Worm (Caenorhabditis elegans): Measurements from ENCODE around the gene T19C3.4.

Gene T19C3.4

ce11 chrIII:623754-624153 lies 3.7 kb upstream of the T19C3.4 start (continued):
- TF ChIP-seq lin-40 (tag; optimal IDR thresholded peaks at IDR 0.05) (peak; percentile 84), ceh-91 (GFP tag; IDR thresholded peaks at IDR 0.05) (no peak), dpff-1 (tag; optimal IDR thresholded peaks at IDR 0.05) (no peak), Y95B8A.8 (GFP tag; IDR thresholded peaks at IDR 0.05) (0 out of 2 replicates have a peak, but pooled peaks have one; percentile 12), madf-10 (tag; optimal IDR thresholded peaks at IDR 0.05) (peak; percentile 88), ztf-26 (tag; optimal IDR thresholded peaks at IDR 0.05) (no peak), F37B4.10 (GFP tag; IDR thresholded peaks at IDR 0.05) (no peak), hrde-1 (tag; optimal IDR thresholded peaks at IDR 0.05; ENCODE audit: borderline replicate concordance) (no peak), madf-8 (GFP tag; conservative IDR thresholded peaks at IDR 0.05) (no peak), hlh-12 (tag; optimal IDR thresholded peaks at IDR 0.05) (no peak), ekl-4 (GFP tag; IDR thresholded peaks at IDR 0.05) (peak; percentile 60), F57C9.4 (tag; optimal IDR thresholded peaks at IDR 0.05) (no peak), ceh-27 (GFP tag; optimal IDR thresholded peaks at IDR 0.05) (peak; percentile 92), attf-6 (GFP tag; IDR thresholded peaks at IDR 0.05) (no peak), atf-7 (tag; optimal IDR thresholded peaks at IDR 0.05) (peak; percentile 62), B0336.3 (GFP tag; IDR thresholded peaks at IDR 0.05) (peak; percentile 80), snpc-1.1 (tag; optimal IDR thresholded peaks at IDR 0.05; ENCODE audit: insufficient read depth) (no peak), F10E7.11 (tag; optimal IDR thresholded peaks at IDR 0.05) (no peak), Y53F4B.3 (GFP tag; IDR thresholded peaks at IDR 0.05) (no peak), nhr-120 (GFP tag; IDR thresholded peaks at IDR 0.05) (no peak), die-1 (tag; optimal IDR thresholded peaks at IDR 0.05) (no peak), dpl-1 (GFP tag; optimal IDR thresholded peaks at IDR 0.05) (no peak), let-526 (GFP tag; IDR thresholded peaks at IDR 0.05) (no peak), attf-3 (GFP tag; conservative IDR thresholded peaks at IDR 0.05) (no peak), B0261.1 (tag; optimal IDR thresholded peaks at IDR 0.05) (no peak), hmg-20 (GFP tag; IDR thresholded peaks at IDR 0.05) (peak; percentile 52; the same call in 1 of the 2 replicates), unc-130 (GFP tag; optimal IDR thresholded peaks at IDR 0.05) (no peak), ztf-25 (GFP tag; IDR thresholded peaks at IDR 0.05) (no peak), madf-3 (GFP tag; IDR thresholded peaks at IDR 0.05) (no peak), somi-1 (GFP tag; optimal IDR thresholded peaks at IDR 0.05) (peak; percentile 79), F39B2.1 (GFP tag; IDR thresholded peaks at IDR 0.05) (no peak), rcor-1 (GFP tag; IDR thresholded peaks at IDR 0.05) (peak; percentile 78), mxl-1 (tag; optimal IDR thresholded peaks at IDR 0.05) (no peak), snpc-1.3 (tag; optimal IDR thresholded peaks at IDR 0.05; ENCODE audit: insufficient read depth) (no peak), B0035.1 (tag; optimal IDR thresholded peaks at IDR 0.05) (no peak)

- TF ChIP-seq madf-3 (GFP tag; IDR thresholded peaks at IDR 0.05) (no peak), snpc-3.4 (tag; optimal IDR thresholded peaks at IDR 0.05) (no peak), ceh-27 (GFP tag; optimal IDR thresholded peaks at IDR 0.05) (no peak), C17E4.6 (GFP tag; IDR thresholded peaks at IDR 0.05) (no peak), K11D2.4 (GFP tag; IDR thresholded peaks at IDR 0.05) (no peak), F10E7.11 (tag; optimal IDR thresholded peaks at IDR 0.05) (no peak), madf-6 (GFP tag; IDR thresholded peaks at IDR 0.05) (no peak), dpl-1 (GFP tag; optimal IDR thresholded peaks at IDR 0.05) (no peak), dpff-1 (tag; optimal IDR thresholded peaks at IDR 0.05) (no peak)
Observed at ce11 chrIII:617467-617866, 2.6 kb downstream of the T19C3.4 start, which contains the start of gene T19C3.2. Gene T19C3.2, minus strand, starts transcription at chrIII:617567.
